Worm (Caenorhabditis elegans) whole organism, L3 larva: ENCODE results near the gene F59B10.6.
A peak's percentile ranks its signal among the peaks of the same experiment; 100 is the strongest.

Source experiments
- R02D3.7 ChIP-seq: fragments of 150-350 bp; optimal IDR thresholded peaks from 2 replicates; lab custom pipeline; 2014; ENCODE audit warnings: missing biosample characterization, missing genetic modification characterization
- ZK546.5 ChIP-seq: sonication (generic microtip); optimal IDR thresholded peaks from 2 replicates; lab custom pipeline; 2017; ENCODE audit warnings: missing biosample characterization, missing genetic modification characterization
- aly-2 ChIP-seq: fragments of 150-350 bp; optimal IDR thresholded peaks from 2 replicates; lab custom pipeline; 2014; ENCODE audit warnings: missing biosample characterization, missing genetic modification characterization
- ama-1 ChIP-seq: fragments of 150-350 bp; optimal IDR thresholded peaks from 2 replicates; lab custom pipeline; 2018
- ceh-16 ChIP-seq: sonication (generic microtip); optimal IDR thresholded peaks from 2 replicates; lab custom pipeline; 2017; ENCODE audit warnings: missing biosample characterization, missing genetic modification characterization
- ceh-28 ChIP-seq: fragments of 150-350 bp; optimal IDR thresholded peaks from 2 replicates; lab custom pipeline; 2014; ENCODE audit warnings: missing biosample characterization, missing genetic modification reagents, missing genetic modification characterization
- ceh-82 ChIP-seq: fragments of 150-350 bp; optimal IDR thresholded peaks from 2 replicates; lab custom pipeline; 2014; ENCODE audit warnings: missing biosample characterization, missing genetic modification characterization
- ceh-9 ChIP-seq: sonication (generic microtip); optimal IDR thresholded peaks from 2 replicates; lab custom pipeline; 2018; ENCODE audit warnings: missing biosample characterization, missing genetic modification characterization
- daf-12 ChIP-seq: fragments of 150-350 bp; optimal IDR thresholded peaks from 2 replicates; lab custom pipeline; 2014; ENCODE audit warnings: missing biosample characterization, missing genetic modification reagents, missing genetic modification characterization
- egl-27 ChIP-seq: sonication (generic microtip); optimal IDR thresholded peaks from 4 replicates; lab custom pipeline; 2017; ENCODE audit warnings: missing biosample characterization, missing genetic modification reagents, missing genetic modification characterization
- egl-5 ChIP-seq: fragments of 150-350 bp; optimal IDR thresholded peaks from 2 replicates; lab custom pipeline; 2017; ENCODE audit warnings: missing biosample characterization, missing genetic modification reagents, missing genetic modification characterization, inconsistent platforms
- elt-1 ChIP-seq: fragments of 150-350 bp; optimal IDR thresholded peaks from 2 replicates; lab custom pipeline; 2014; ENCODE audit warnings: missing biosample characterization, missing genetic modification characterization
- elt-2 ChIP-seq: sonication (generic microtip); optimal IDR thresholded peaks from 2 replicates; lab custom pipeline; 2016; ENCODE audit warnings: missing genetic modification reagents, mild to moderate bottlenecking, missing genetic modification characterization, missing compliant biosample characterization
- elt-3 ChIP-seq, 3 experiments: fragments of 150-350 bp in 1 of 3; sonication (generic microtip) in 2 of 3; optimal IDR thresholded peaks; 2 replicates in 2 of 3; 4 replicates in 1 of 3; lab custom pipeline; 2014 to 2017; ENCODE audit warnings: missing biosample characterization in 3 of 3, missing genetic modification characterization in 3 of 3
- eor-1 ChIP-seq, 2 experiments: fragments of 150-350 bp; optimal IDR thresholded peaks; 2 replicates each; lab custom pipeline; 2014 to 2018; ENCODE audit warnings: missing biosample characterization in 2 of 2, missing genetic modification characterization in 2 of 2
- fkh-10 ChIP-seq: sonication (generic microtip); optimal IDR thresholded peaks from 2 replicates; lab custom pipeline; 2017; ENCODE audit warnings: missing biosample characterization, missing genetic modification reagents, missing genetic modification characterization
- fkh-2 ChIP-seq: fragments of 150-350 bp; optimal IDR thresholded peaks from 2 replicates; lab custom pipeline; 2014; ENCODE audit warnings: missing biosample characterization, missing genetic modification reagents, missing genetic modification characterization
- fos-1 ChIP-seq: fragments of 150-350 bp; optimal IDR thresholded peaks from 2 replicates; lab custom pipeline; 2014; ENCODE audit warnings: missing biosample characterization, missing genetic modification characterization
- hmg-11 ChIP-seq: sonication (generic microtip); optimal IDR thresholded peaks from 2 replicates; lab custom pipeline; 2016; ENCODE audit warnings: missing genetic modification characterization, missing compliant biosample characterization
- jun-1 ChIP-seq: fragments of 150-350 bp; optimal IDR thresholded peaks from 2 replicates; lab custom pipeline; 2014; ENCODE audit warnings: missing biosample characterization, missing genetic modification reagents, missing genetic modification characterization
- lin-15B ChIP-seq: fragments of 150-350 bp; optimal IDR thresholded peaks from 2 replicates; lab custom pipeline; 2014; ENCODE audit warnings: missing biosample characterization, missing genetic modification characterization
- lin-39 ChIP-seq: fragments of 150-350 bp; optimal IDR thresholded peaks from 2 replicates; lab custom pipeline; 2018; ENCODE audit warnings: missing biosample characterization, missing genetic modification reagents, missing genetic modification characterization
- lsy-12 ChIP-seq: sonication (generic microtip); optimal IDR thresholded peaks from 2 replicates; lab custom pipeline; 2016; ENCODE audit warnings: mild to moderate bottlenecking, missing genetic modification characterization, missing compliant biosample characterization
- mdl-1 ChIP-seq: fragments of 150-350 bp; optimal IDR thresholded peaks from 2 replicates; lab custom pipeline; 2014; ENCODE audit warnings: missing biosample characterization, missing genetic modification characterization
- mml-1 ChIP-seq: fragments of 150-350 bp; sonication (generic microtip); optimal IDR thresholded peaks from 3 replicates; lab custom pipeline; 2014; ENCODE audit warnings: missing biosample characterization, missing genetic modification characterization
- nfya-1 ChIP-seq: sonication (generic microtip); optimal IDR thresholded peaks from 2 replicates; lab custom pipeline; 2017; ENCODE audit warnings: missing genetic modification characterization, mild to moderate bottlenecking, missing compliant biosample characterization, antibody characterized with exemption, moderate library complexity; ENCODE audit not compliant: insufficient read depth
- nhr-11 ChIP-seq: fragments of 150-350 bp; optimal IDR thresholded peaks from 2 replicates; lab custom pipeline; 2014; ENCODE audit warnings: missing biosample characterization, missing genetic modification characterization
- nhr-12 ChIP-seq: fragments of 150-350 bp; optimal IDR thresholded peaks from 2 replicates; lab custom pipeline; 2014; ENCODE audit warnings: missing biosample characterization, missing genetic modification characterization
- nhr-23 ChIP-seq: fragments of 150-350 bp; optimal IDR thresholded peaks from 2 replicates; lab custom pipeline; 2014; ENCODE audit warnings: missing biosample characterization, missing genetic modification reagents, missing genetic modification characterization
- nhr-237 ChIP-seq: fragments of 150-350 bp; optimal IDR thresholded peaks from 2 replicates; lab custom pipeline; 2014; ENCODE audit warnings: missing biosample characterization, missing genetic modification characterization
- nhr-25 ChIP-seq: sonication (generic microtip); optimal IDR thresholded peaks from 2 replicates; lab custom pipeline; 2017; ENCODE audit warnings: missing biosample characterization, missing genetic modification characterization
- nhr-28 ChIP-seq: fragments of 150-350 bp; optimal IDR thresholded peaks from 2 replicates; lab custom pipeline; 2014; ENCODE audit warnings: missing biosample characterization, missing genetic modification characterization
- nhr-43 ChIP-seq: sonication (generic microtip); optimal IDR thresholded peaks from 2 replicates; lab custom pipeline; 2016; ENCODE audit warnings: mild to moderate bottlenecking, missing genetic modification characterization, missing compliant biosample characterization; ENCODE audit not compliant: poor library complexity, severe bottlenecking
- nhr-67 ChIP-seq: fragments of 150-350 bp; optimal IDR thresholded peaks from 2 replicates; lab custom pipeline; 2014; ENCODE audit warnings: missing biosample characterization, missing genetic modification characterization
- nhr-76 ChIP-seq: fragments of 150-350 bp; sonication (generic microtip); optimal IDR thresholded peaks from 5 replicates; lab custom pipeline; 2014; ENCODE audit warnings: missing biosample characterization, missing genetic modification characterization
- nhr-77 ChIP-seq: fragments of 150-350 bp; optimal IDR thresholded peaks from 2 replicates; lab custom pipeline; 2014; ENCODE audit warnings: missing biosample characterization, missing genetic modification characterization
- pha-4 ChIP-seq: fragments of 150-350 bp; optimal IDR thresholded peaks from 2 replicates; lab custom pipeline; 2014; ENCODE audit warnings: missing biosample characterization, missing genetic modification reagents, missing genetic modification characterization
- pqm-1 ChIP-seq: fragments of 150-350 bp; optimal IDR thresholded peaks from 2 replicates; lab custom pipeline; 2017; ENCODE audit warnings: missing biosample characterization, missing genetic modification characterization, inconsistent platforms
- sea-2 ChIP-seq: fragments of 150-350 bp; sonication (generic microtip); optimal IDR thresholded peaks from 4 replicates; lab custom pipeline; 2014; ENCODE audit warnings: missing biosample characterization, missing genetic modification reagents, missing genetic modification characterization
- skn-1 ChIP-seq: fragments of 150-350 bp; optimal IDR thresholded peaks from 2 replicates; lab custom pipeline; 2014; ENCODE audit warnings: missing biosample characterization, missing genetic modification characterization
- snpc-4 ChIP-seq: fragments of 150-350 bp; optimal IDR thresholded peaks from 2 replicates; lab custom pipeline; 2014; ENCODE audit warnings: missing biosample characterization, missing genetic modification characterization
- tbx-2 ChIP-seq: sonication (generic microtip); optimal IDR thresholded peaks from 2 replicates; lab custom pipeline; 2016; ENCODE audit warnings: mild to moderate bottlenecking, missing genetic modification characterization, missing compliant biosample characterization
- unc-39 ChIP-seq: sonication (generic microtip); optimal IDR thresholded peaks from 4 replicates; lab custom pipeline; 2017; ENCODE audit warnings: missing biosample characterization, missing genetic modification characterization
- unc-62 ChIP-seq: fragments of 150-350 bp; sonication (generic microtip); optimal IDR thresholded peaks from 4 replicates; lab custom pipeline; 2014; ENCODE audit warnings: missing biosample characterization, missing genetic modification reagents, missing genetic modification characterization
- zag-1 ChIP-seq: fragments of 150-350 bp; optimal IDR thresholded peaks from 2 replicates; lab custom pipeline; 2014; ENCODE audit warnings: missing biosample characterization, missing genetic modification characterization
- ztf-11 ChIP-seq: fragments of 150-350 bp; optimal IDR thresholded peaks from 2 replicates; lab custom pipeline; 2014; ENCODE audit warnings: missing biosample characterization, missing genetic modification characterization
- ztf-4 ChIP-seq: fragments of 150-350 bp; optimal IDR thresholded peaks from 2 replicates; lab custom pipeline; 2014; ENCODE audit warnings: missing biosample characterization, missing genetic modification characterization

Gene F59B10.6

ce11 chrII:10542654-10543456, 18.6 kb upstream of the F59B10.6 start:
- no peak for TF ChIP-seq ZK546.5 (tag; lab: Kevin White, UChicago)
- TF ChIP-seq sea-2 (GFP tag; lab: Kevin White, UChicago): no peak
- peak; percentile 69 for TF ChIP-seq nhr-25 (tag; lab: Kevin White, UChicago)
- no peak for TF ChIP-seq mdl-1 (tag; lab: Kevin White, UChicago)
- no peak for TF ChIP-seq tbx-2 (tag; lab: Kevin White, UChicago)
- peak; percentile 50 for TF ChIP-seq nhr-23 (tag; lab: Kevin White, UChicago)
- no peak for TF ChIP-seq aly-2 (tag; lab: Kevin White, UChicago)
- no peak for TF ChIP-seq elt-3 (tag; optimal IDR thresholded peaks at IDR 0.05; lab: Kevin White, UChicago)
- TF ChIP-seq ama-1 (lab: Kevin White, UChicago): peak; percentile 90
- peak; percentile 12 for TF ChIP-seq jun-1 (tag; lab: Kevin White, UChicago)
- no peak for TF ChIP-seq fkh-10 (GFP tag; lab: Kevin White, UChicago)
- TF ChIP-seq egl-27 (tag; lab: Kevin White, UChicago): no peak
- peak; percentile 40 for TF ChIP-seq nfya-1 (tag; lab: Kevin White, UChicago)
- TF ChIP-seq nhr-43: peak; percentile 70
- TF ChIP-seq nhr-11: peak; percentile 1
- TF ChIP-seq ztf-4 (tag; lab: Kevin White, UChicago): peak; percentile 62
- no peak for TF ChIP-seq zag-1 (tag; lab: Kevin White, UChicago)

ce11 chrII:10541923-10542486, 17.7 kb upstream of the F59B10.6 start, which contains the start of gene pro-1:
Gene pro-1 (minus strand): TSS chrII:10541996.
- TF ChIP-seq ama-1 (lab: Kevin White, UChicago) (peak; percentile 97), nhr-237 (tag; lab: Kevin White, UChicago) (no peak), pqm-1 (tag; lab: Kevin White, UChicago) (peak; percentile 51), ceh-28 (tag; lab: Kevin White, UChicago) (peak; percentile 34), nhr-12 (tag; lab: Kevin White, UChicago) (no peak), ztf-4 (tag; lab: Kevin White, UChicago) (peak; percentile 78), snpc-4 (tag; lab: Kevin White, UChicago) (no peak), nhr-25 (tag; lab: Kevin White, UChicago) (peak; percentile 62), nhr-11 (no peak), ceh-82 (tag; lab: Kevin White, UChicago) (no peak), lsy-12 (tag; lab: Kevin White, UChicago) (peak; percentile 95), egl-27 (tag; lab: Kevin White, UChicago) (no peak), hmg-11 (peak; percentile 4), eor-1 (tag; optimal IDR thresholded peaks at IDR 0.05; lab: Kevin White, UChicago) (no peak), ceh-16 (tag; lab: Kevin White, UChicago) (no peak), jun-1 (tag; lab: Kevin White, UChicago) (peak; percentile 57), nhr-28 (tag; lab: Kevin White, UChicago) (peak; percentile 29), daf-12 (tag; lab: Kevin White, UChicago) (no peak), fkh-2 (tag; lab: Kevin White, UChicago) (no peak), nhr-67 (tag; lab: Kevin White, UChicago) (no peak), tbx-2 (tag; lab: Kevin White, UChicago) (peak; percentile 60), egl-5 (tag; lab: Kevin White, UChicago) (no peak), nhr-43 (peak; percentile 79), unc-39 (no peak), elt-2 (tag; lab: Kevin White, UChicago) (peak; percentile 56), sea-2 (GFP tag; lab: Kevin White, UChicago) (no peak), elt-1 (tag; lab: Kevin White, UChicago) (no peak), nhr-76 (tag; lab: Kevin White, UChicago) (no peak), zag-1 (tag; lab: Kevin White, UChicago) (no peak), mdl-1 (tag; lab: Kevin White, UChicago) (no peak), nfya-1 (tag; lab: Kevin White, UChicago) (peak; percentile 66), unc-62 (GFP tag; lab: Kevin White, UChicago) (no peak), lin-39 (tag; lab: Kevin White, UChicago) (peak; percentile 62), R02D3.7 (tag; lab: Kevin White, UChicago) (peak; percentile 96), pha-4 (tag; lab: Kevin White, UChicago) (peak; percentile 91), aly-2 (tag; lab: Kevin White, UChicago) (peak; percentile 32), skn-1 (tag; lab: Kevin White, UChicago) (peak; percentile 74), fkh-10 (GFP tag; lab: Kevin White, UChicago) (no peak), nhr-23 (tag; lab: Kevin White, UChicago) (peak; percentile 79), mml-1 (no peak), fos-1 (tag; lab: Kevin White, UChicago) (no peak), ztf-11 (tag; lab: Kevin White, UChicago) (no peak), ZK546.5 (tag; lab: Kevin White, UChicago) (peak; percentile 23), nhr-77 (tag; lab: Kevin White, UChicago) (no peak), lin-15B (peak; percentile 42), elt-3 (tag; optimal IDR thresholded peaks at IDR 0.05; lab: Kevin White, UChicago) (no peak), ceh-9 (tag; lab: Kevin White, UChicago) (no peak)
- TF ChIP-seq, all 47 proteins: peak for 21
